Worm (Caenorhabditis elegans) whole organism, L4 larva: ENCODE measurements around the gene R08E5.1.

ENCODE experiments used
- F10B5.3 ChIP-seq: sonication (generic microtip); optimal IDR thresholded peaks from 2 replicates; lab custom pipeline; 2016; ENCODE audit warnings: mild to moderate bottlenecking, missing genetic modification characterization, missing compliant biosample characterization
- F26F4.8 ChIP-seq: fragments of 200-800 bp; sonication (Bioruptor generic); conservative IDR thresholded peaks from 2 replicates; pipeline ENCODE4 v1.3.6; 2022; ENCODE audit warnings: missing genetic modification characterization, missing compliant biosample characterization
- ZK337.2 ChIP-seq: fragments of 200-800 bp; sonication (Bioruptor generic); IDR thresholded peaks from 2 replicates; pipeline ENCODE4 v1.3.6; 2022; ENCODE audit warnings: missing genetic modification reagents, missing genetic modification characterization, missing compliant biosample characterization
- aha-1 ChIP-seq: fragments of 150-350 bp; peaks from one replicate; lab custom pipeline; 2014; ENCODE audit warnings: missing biosample characterization, missing genetic modification characterization
- ama-1 ChIP-seq: fragments of 150-350 bp; optimal IDR thresholded peaks from 2 replicates; lab custom pipeline; 2014; ENCODE audit warnings: inconsistent platforms, mixed read lengths
- arid-1 ChIP-seq: fragments of 200-800 bp; sonication (Bioruptor generic); conservative IDR thresholded peaks from 2 replicates; pipeline ENCODE4 v1.3.6; 2022; ENCODE audit warnings: missing genetic modification reagents, missing genetic modification characterization, missing compliant biosample characterization
- attf-4 ChIP-seq: sonication (generic microtip); optimal IDR thresholded peaks from 3 replicates; lab custom pipeline; 2017; ENCODE audit warnings: missing biosample characterization, missing genetic modification characterization
- ceh-20 ChIP-seq: fragments of 200-800 bp; sonication (Bioruptor generic); IDR thresholded peaks from 2 replicates; pipeline ENCODE4 v1.3.6; 2022; ENCODE audit warnings: missing genetic modification reagents, missing genetic modification characterization, missing compliant biosample characterization
- ceh-28 ChIP-seq: fragments of 150-350 bp; optimal IDR thresholded peaks from 2 replicates; lab custom pipeline; 2014; ENCODE audit warnings: missing biosample characterization, missing genetic modification reagents, missing genetic modification characterization
- ceh-32 ChIP-seq: sonication (generic microtip); optimal IDR thresholded peaks from 2 replicates; lab custom pipeline; 2016; ENCODE audit warnings: mild to moderate bottlenecking, missing genetic modification characterization, missing compliant biosample characterization; ENCODE audit not compliant: poor library complexity
- ceh-62 ChIP-seq: sonication (generic microtip); optimal IDR thresholded peaks from 2 replicates; lab custom pipeline; 2017; ENCODE audit warnings: missing biosample characterization, missing genetic modification characterization
- daf-16 ChIP-seq, 3 experiments: sonication (generic microtip); optimal IDR thresholded peaks; 2 replicates each; lab custom pipeline; 2016 to 2017; ENCODE audit warnings: missing genetic modification characterization in 3 of 3, missing genetic modification reagents in 3 of 3, mild to moderate bottlenecking in 2 of 3, missing compliant biosample characterization in 2 of 3, missing biosample characterization in 1 of 3, moderate library complexity in 1 of 3
- dmd-6 ChIP-seq: fragments of 200-800 bp; sonication (Bioruptor generic); IDR thresholded peaks from 2 replicates; pipeline ENCODE4 v1.3.6; 2022; ENCODE audit warnings: missing genetic modification reagents, missing genetic modification characterization, missing compliant biosample characterization
- dpl-1 ChIP-seq: fragments of 150-350 bp; optimal IDR thresholded peaks from 2 replicates; lab custom pipeline; 2014; ENCODE audit warnings: missing biosample characterization, missing genetic modification reagents, missing genetic modification characterization
- duxl-1 ChIP-seq: sonication (generic microtip); optimal IDR thresholded peaks from 2 replicates; lab custom pipeline; 2016; ENCODE audit warnings: mild to moderate bottlenecking, missing genetic modification characterization, moderate library complexity, missing compliant biosample characterization; ENCODE audit not compliant: poor library complexity
- dve-1 ChIP-seq: sonication (generic microtip); optimal IDR thresholded peaks from 2 replicates; lab custom pipeline; 2017; ENCODE audit warnings: antibody characterized with exemption, mild to moderate bottlenecking, missing genetic modification characterization, missing compliant biosample characterization; ENCODE audit not compliant: insufficient read depth
- egl-43 ChIP-seq: fragments of 200-800 bp; sonication (Bioruptor generic); IDR thresholded peaks from 2 replicates; pipeline ENCODE4 v1.3.6; 2022; ENCODE audit warnings: missing genetic modification reagents, missing genetic modification characterization, missing compliant biosample characterization
- hif-1 ChIP-seq, 2 experiments: sonication (generic microtip); optimal IDR thresholded peaks; 2 replicates each; lab custom pipeline; 2016 to 2017; ENCODE audit warnings: missing compliant biosample characterization in 2 of 2, missing genetic modification characterization in 2 of 2, missing genetic modification reagents in 2 of 2, missing genotype in 2 of 2, mild to moderate bottlenecking in 1 of 2
- hlh-11 ChIP-seq: fragments of 200-800 bp; sonication (Bioruptor generic); optimal IDR thresholded peaks from 2 replicates; lab custom pipeline; 2018; ENCODE audit warnings: mild to moderate bottlenecking, missing genetic modification characterization, missing compliant biosample characterization
- hlh-30 ChIP-seq: sonication (generic microtip); optimal IDR thresholded peaks from 2 replicates; lab custom pipeline; 2017; ENCODE audit warnings: antibody characterized with exemption, mild to moderate bottlenecking, missing genetic modification characterization, missing compliant biosample characterization; ENCODE audit not compliant: insufficient read depth
- jun-1 ChIP-seq: fragments of 150-350 bp; optimal IDR thresholded peaks from 2 replicates; lab custom pipeline; 2014; ENCODE audit warnings: missing biosample characterization, missing genetic modification reagents, missing genetic modification characterization
- lin-15B ChIP-seq: fragments of 150-350 bp; sonication (generic microtip); optimal IDR thresholded peaks from 3 replicates; lab custom pipeline; 2014; ENCODE audit warnings: missing biosample characterization, missing genetic modification characterization
- lin-29 ChIP-seq: fragments of 200-800 bp; sonication (Bioruptor generic); IDR thresholded peaks from 2 replicates; pipeline ENCODE4 v1.3.6; 2022; ENCODE audit warnings: missing genetic modification reagents, missing genetic modification characterization, missing compliant biosample characterization
- lin-38 ChIP-seq: fragments of 200-800 bp; sonication (Bioruptor generic); IDR thresholded peaks from 2 replicates; pipeline ENCODE4 v1.3.6; 2022; ENCODE audit warnings: missing genetic modification reagents, missing genetic modification characterization, missing compliant biosample characterization
- lin-39 ChIP-seq: fragments of 150-350 bp; optimal IDR thresholded peaks from 2 replicates; lab custom pipeline; 2014; ENCODE audit warnings: missing biosample characterization, missing genetic modification reagents, missing genetic modification characterization
- lsy-2 ChIP-seq, 2 experiments: fragments of 150-350 bp in 1 of 2; sonication (generic microtip) in 1 of 2; optimal IDR thresholded peaks; 2 replicates each; lab custom pipeline; 2014 to 2017; ENCODE audit warnings: missing biosample characterization in 2 of 2, missing genetic modification characterization in 2 of 2
- madf-9 ChIP-seq: fragments of 200-800 bp; sonication (Bioruptor generic); conservative IDR thresholded peaks from 2 replicates; pipeline ENCODE4 v1.3.6; 2022; ENCODE audit warnings: missing genetic modification reagents, missing genetic modification characterization, missing compliant biosample characterization
- mdt-29 ChIP-seq: fragments of 200-800 bp; sonication (Bioruptor generic); IDR thresholded peaks from 2 replicates; pipeline ENCODE4 v1.3.6; 2022; ENCODE audit warnings: missing genetic modification reagents, missing genetic modification characterization, missing compliant biosample characterization
- mes-2 ChIP-seq: sonication (generic microtip); optimal IDR thresholded peaks from 2 replicates; lab custom pipeline; 2016; ENCODE audit warnings: missing genotype, mild to moderate bottlenecking, missing genetic modification characterization, missing compliant biosample characterization; ENCODE audit not compliant: poor library complexity, severe bottlenecking
- mxl-2 ChIP-seq: fragments of 200-800 bp; sonication (Bioruptor generic); conservative IDR thresholded peaks from 2 replicates; pipeline ENCODE4 v1.3.6; 2022; ENCODE audit warnings: missing genetic modification reagents, missing genetic modification characterization, missing compliant biosample characterization
- nhr-102 ChIP-seq: sonication (generic microtip); optimal IDR thresholded peaks from 2 replicates; lab custom pipeline; 2016; ENCODE audit warnings: mild to moderate bottlenecking, missing genetic modification characterization, moderate library complexity, missing compliant biosample characterization
- nhr-11 ChIP-seq: fragments of 150-350 bp; optimal IDR thresholded peaks from 2 replicates; lab custom pipeline; 2014; ENCODE audit warnings: missing biosample characterization, missing genetic modification characterization
- nhr-28 ChIP-seq: fragments of 150-350 bp; optimal IDR thresholded peaks from 2 replicates; lab custom pipeline; 2014; ENCODE audit warnings: missing biosample characterization, missing genetic modification characterization
- nhr-48 ChIP-seq: sonication (generic microtip); optimal IDR thresholded peaks from 2 replicates; lab custom pipeline; 2016; ENCODE audit warnings: mild to moderate bottlenecking, missing genetic modification characterization, missing compliant biosample characterization
- pha-4 ChIP-seq, 2 experiments: fragments of 150-350 bp in 1 of 2; fragments of 200-800 bp in 1 of 2; sonication (Bioruptor generic) in 1 of 2; IDR thresholded peaks in 1 of 2; optimal IDR thresholded peaks in 1 of 2; 2 replicates each; pipeline versions ENCODE4 v1.3.6 to Lab custom; 2014 to 2022; ENCODE audit warnings: missing genetic modification characterization in 2 of 2, missing genetic modification reagents in 2 of 2, missing biosample characterization in 1 of 2, missing compliant biosample characterization in 1 of 2
- php-3 ChIP-seq: fragments of 200-800 bp; sonication (Bioruptor generic); IDR thresholded peaks from 2 replicates; pipeline ENCODE4 v1.3.6; 2022; ENCODE audit warnings: missing genetic modification reagents, missing genetic modification characterization, missing compliant biosample characterization
- pqm-1 ChIP-seq: sonication (generic microtip); optimal IDR thresholded peaks from 2 replicates; lab custom pipeline; 2017; ENCODE audit warnings: missing biosample characterization, missing genetic modification characterization
- saeg-2 ChIP-seq: fragments of 200-800 bp; sonication (Bioruptor generic); IDR thresholded peaks from 2 replicates; pipeline ENCODE4 v1.3.6; 2022; ENCODE audit warnings: missing genetic modification reagents, missing genetic modification characterization, missing compliant biosample characterization
- skn-1 ChIP-seq: fragments of 150-350 bp; optimal IDR thresholded peaks from 2 replicates; lab custom pipeline; 2014; ENCODE audit warnings: missing biosample characterization, missing genetic modification characterization
- unc-62 ChIP-seq, 3 experiments: fragments of 150-350 bp in 1 of 3; sonication (generic microtip); optimal IDR thresholded peaks in 2 of 3; peaks in 1 of 3; 1 replicate in 1 of 3; 2 replicates in 2 of 3; lab custom pipeline; 2014 to 2017; ENCODE audit warnings: missing biosample characterization in 3 of 3, missing genetic modification characterization in 3 of 3, missing genetic modification reagents in 3 of 3, missing genotype in 1 of 3
- zag-1 ChIP-seq: fragments of 150-350 bp; optimal IDR thresholded peaks from 2 replicates; lab custom pipeline; 2014; ENCODE audit warnings: missing biosample characterization, missing genetic modification characterization
- zip-11 ChIP-seq: fragments of 200-800 bp; sonication (Bioruptor generic); IDR thresholded peaks from 2 replicates; pipeline ENCODE4 v1.3.6; 2022; ENCODE audit warnings: missing genetic modification characterization, missing compliant biosample characterization
- zip-2 ChIP-seq: fragments of 150-350 bp; optimal IDR thresholded peaks from 2 replicates; lab custom pipeline; 2014; ENCODE audit warnings: missing biosample characterization, missing genetic modification characterization
- ztf-7 ChIP-seq: fragments of 150-350 bp; optimal IDR thresholded peaks from 2 replicates; lab custom pipeline; 2014; ENCODE audit warnings: missing biosample characterization, missing genetic modification characterization

Gene R08E5.1

DNA sequence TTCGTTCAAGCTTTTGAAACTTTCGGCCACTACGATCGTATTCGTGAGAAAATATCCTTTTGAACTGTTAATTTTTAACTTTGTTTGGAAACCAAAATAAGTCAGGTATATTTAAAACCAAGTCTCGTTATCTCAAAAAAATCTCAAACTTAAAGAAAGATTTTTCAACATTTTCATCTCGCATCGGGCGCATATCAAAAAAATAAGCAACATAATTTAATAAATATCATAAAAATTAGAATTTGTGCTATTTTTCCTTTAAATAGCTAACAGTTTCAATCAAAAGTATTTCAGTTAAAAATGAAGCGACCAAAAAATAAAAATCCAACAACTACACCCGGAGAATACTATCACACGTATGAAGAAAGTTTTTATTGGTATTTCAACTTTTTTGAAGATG is 34.6 kb upstream of the R08E5.1 start, which contains the start of gene srw-7:
srw-7 (plus strand) TSS at position 301 of the 400 bp plus-strand sequence.
- TF ChIP-seq ZK337.2 (no peak), zip-11 (no peak), dmd-6 (GFP tag; lab: Robert Waterston, UW) (no peak), skn-1 (tag; lab: Kevin White, UChicago) (no peak), pqm-1 (tag; lab: Kevin White, UChicago) (no peak), zag-1 (tag; lab: Kevin White, UChicago) (no peak), ama-1 (lab: Kevin White, UChicago) (no peak), attf-4 (tag; lab: Kevin White, UChicago) (no peak), nhr-48 (tag; lab: Kevin White, UChicago) (no peak), lsy-2 (tag; optimal IDR thresholded peaks at IDR 0.05; lab: Kevin White, UChicago) (no peak)

DNA sequence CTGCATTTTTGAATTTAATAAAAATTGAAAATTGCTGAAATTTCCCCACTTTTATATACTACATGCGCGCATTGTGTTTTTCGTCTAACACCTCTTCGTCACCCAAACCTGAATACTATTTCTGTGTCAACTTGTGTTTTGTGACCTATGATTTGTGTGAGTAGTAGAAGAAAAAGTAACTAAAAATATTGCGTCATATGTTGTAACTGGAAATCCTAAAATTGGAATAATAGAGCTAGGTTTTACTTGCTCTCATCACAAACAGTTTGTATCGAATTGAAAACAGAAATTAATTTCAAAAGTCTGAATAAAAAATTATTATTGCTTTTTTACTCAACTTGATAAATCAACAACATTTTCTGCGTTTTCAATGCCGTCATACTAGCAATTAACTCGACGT is 34.2 kb upstream of the R08E5.1 start, which contains the start of gene R08F11.4:
R08F11.4 (minus strand) TSS at position 29 of the 400 bp plus-strand sequence.
- TF ChIP-seq hlh-11 (tag; lab: Kevin White, UChicago) = no peak
- TF ChIP-seq unc-62 (GFP tag; optimal IDR thresholded peaks at IDR 0.05 in 1 of 2; lab: Kevin White, UChicago) = peak in 1 of 2 experiments; percentile 54
- TF ChIP-seq unc-62 (tag; optimal IDR thresholded peaks at IDR 0.05; lab: Kevin White, UChicago) = no peak
- peak; percentile 81 for TF ChIP-seq nhr-28 (tag; lab: Kevin White, UChicago)
- no peak for TF ChIP-seq ama-1 (lab: Kevin White, UChicago)
- TF ChIP-seq aha-1 = peak; percentile 71
- no peak for TF ChIP-seq ceh-20
- no peak for TF ChIP-seq ZK337.2
- TF ChIP-seq ztf-7 (tag; lab: Kevin White, UChicago) = peak; percentile 95
- TF ChIP-seq pqm-1 (tag; lab: Kevin White, UChicago) = peak; percentile 48

DNA sequence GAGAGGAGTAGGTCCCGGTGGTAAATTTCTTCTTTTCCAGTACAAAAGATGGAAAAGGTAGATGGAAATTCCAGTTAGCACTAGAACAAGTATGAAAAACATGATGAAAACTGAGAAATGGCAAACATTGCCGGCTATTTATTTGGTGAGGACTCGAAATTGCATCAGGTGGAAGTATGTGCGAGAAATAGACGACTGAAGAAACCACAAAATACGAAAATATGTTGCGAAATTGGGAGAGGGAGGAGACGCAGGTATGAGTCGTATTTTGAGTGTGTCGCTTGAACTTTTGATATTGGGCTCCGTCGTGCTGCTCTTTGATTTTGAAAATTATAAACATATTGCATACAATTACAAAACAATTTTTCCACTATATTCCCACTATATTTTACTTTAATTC is 32.0 kb upstream of the R08E5.1 start, which contains the start of gene cyp-33C8:
cyp-33C8 (minus strand) TSS at position 200 of the 400 bp plus-strand sequence.
- no peak for TF ChIP-seq zip-2 (tag; lab: Kevin White, UChicago)
- TF ChIP-seq jun-1 = no peak
- no peak for TF ChIP-seq ceh-32 (tag; lab: Kevin White, UChicago)
- no peak for TF ChIP-seq lin-15B (tag; lab: Kevin White, UChicago)
- no peak for TF ChIP-seq duxl-1 (tag; lab: Kevin White, UChicago)
- TF ChIP-seq nhr-28 (tag; lab: Kevin White, UChicago) = peak; percentile 95
- TF ChIP-seq mdt-29 (GFP tag; lab: Robert Waterston, UW) = no peak
- TF ChIP-seq ceh-62 (tag; lab: Kevin White, UChicago) = no peak
- TF ChIP-seq arid-1 (GFP tag; lab: Robert Waterston, UW) = no peak
- no peak for TF ChIP-seq dve-1 (tag; lab: Kevin White, UChicago)
- TF ChIP-seq lin-38 (GFP tag; lab: Robert Waterston, UW) = no peak
- peak; percentile 8 for TF ChIP-seq pqm-1 (tag; lab: Kevin White, UChicago)
- TF ChIP-seq nhr-102 (tag; lab: Kevin White, UChicago) = peak; percentile 31
- TF ChIP-seq lin-39 (tag; lab: Kevin White, UChicago) = no peak
- no peak for TF ChIP-seq daf-16 (GFP tag; optimal IDR thresholded peaks at IDR 0.05; lab: Kevin White, UChicago)
- peak; percentile 70 for TF ChIP-seq daf-16 (tag; optimal IDR thresholded peaks at IDR 0.05; lab: Kevin White, UChicago)
- no peak for TF ChIP-seq F26F4.8 (GFP tag; lab: Robert Waterston, UW)
- peak in 1 of 2 experiments; percentile 46 for TF ChIP-seq hif-1 (tag; optimal IDR thresholded peaks at IDR 0.05; lab: Kevin White, UChicago)
- TF ChIP-seq nhr-11 (tag; lab: Kevin White, UChicago) = peak; percentile 63
- TF ChIP-seq hlh-11 (tag; lab: Kevin White, UChicago) = peak; percentile 31
- no peak for TF ChIP-seq ztf-7 (tag; lab: Kevin White, UChicago)
- no peak for TF ChIP-seq hlh-30
- no peak for TF ChIP-seq egl-43 (GFP tag; lab: Robert Waterston, UW)
- no peak for TF ChIP-seq saeg-2 (GFP tag; lab: Robert Waterston, UW)
- no peak for TF ChIP-seq ceh-28 (tag; lab: Kevin White, UChicago)
- no peak for TF ChIP-seq aha-1
- TF ChIP-seq lin-29 (GFP tag; lab: Robert Waterston, UW) = no peak
- TF ChIP-seq ama-1 (lab: Kevin White, UChicago) = no peak
- no peak for TF ChIP-seq pha-4 (GFP tag; IDR thresholded peaks at IDR 0.05; lab: Robert Waterston, UW)
- TF ChIP-seq pha-4 (tag; optimal IDR thresholded peaks at IDR 0.05; lab: Kevin White, UChicago) = peak; percentile 6
- TF ChIP-seq madf-9 = no peak
- TF ChIP-seq F10B5.3 (tag; lab: Kevin White, UChicago) = no peak
- TF ChIP-seq mes-2 (tag; lab: Kevin White, UChicago) = peak; percentile 23
- TF ChIP-seq dmd-6 (GFP tag; lab: Robert Waterston, UW) = peak; percentile 49
- TF ChIP-seq php-3 (GFP tag; lab: Robert Waterston, UW) = no peak
- no peak for TF ChIP-seq mxl-2
- peak; percentile 16 for TF ChIP-seq dpl-1
